Worm (Caenorhabditis elegans) whole organism, mixed stage, embryonic: Measurements from ENCODE around the gene ZK1073.1.

Source experiments
- cnd-1 ChIP-seq: fragments of 200-800 bp; sonication (Bioruptor generic); optimal IDR thresholded peaks from 2 replicates; lab custom pipeline; 2018; ENCODE audit warnings: mild to moderate bottlenecking, missing genetic modification characterization, missing compliant biosample characterization
- pha-4 ChIP-seq: fragments of 150-350 bp; optimal IDR thresholded peaks from 2 replicates; lab custom pipeline; 2018; ENCODE audit warnings: missing biosample characterization, missing genetic modification reagents, missing genetic modification characterization
- snpc-4 ChIP-seq: fragments of 150-350 bp; optimal IDR thresholded peaks from 2 replicates; lab custom pipeline; 2014; ENCODE audit warnings: missing biosample characterization, missing genetic modification characterization
- sptf-1 ChIP-seq: sonication (generic microtip); optimal IDR thresholded peaks from 2 replicates; lab custom pipeline; 2017; ENCODE audit warnings: mild to moderate bottlenecking, missing genetic modification characterization, moderate library complexity, missing compliant biosample characterization

- TF ChIP-seq cnd-1 (tag; lab: Kevin White, UChicago) (no peak), sptf-1 (tag; lab: Kevin White, UChicago) (no peak), pha-4 (tag; lab: Kevin White, UChicago) (no peak), snpc-4 (no peak)
Measured at ce11 chrX:16124794-16125193, 3.9 kb downstream of the ZK1073.1 start.
